Worm (Caenorhabditis elegans): ENCODE measurements around the gene B0457.4.
A peak's percentile ranks its signal among the peaks of the same experiment; 100 is the strongest.

B0457.4 gene

DNA sequence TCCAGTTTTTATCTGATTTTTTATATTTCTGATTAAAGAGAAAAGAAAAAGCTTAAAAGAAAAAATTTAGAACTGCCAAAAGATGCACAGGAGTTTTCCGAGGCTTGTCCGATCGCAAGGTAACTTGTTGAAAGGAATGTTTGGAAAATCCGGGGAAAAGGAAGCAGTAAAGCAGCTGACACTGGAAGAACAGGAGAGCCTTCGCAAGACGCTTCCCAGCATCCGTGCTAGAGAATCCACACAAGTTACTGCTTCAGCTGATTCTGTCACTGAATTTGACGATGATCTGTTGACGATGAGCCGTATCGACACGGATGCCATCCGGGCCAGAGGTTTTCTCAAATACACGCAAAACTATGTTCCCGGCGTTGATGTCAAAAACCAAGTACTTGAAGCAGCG, 17.9 kb upstream of the B0457.4 start, which contains the start of gene mrpl-50 (continued):
- TF ChIP-seq ccch-3 (GFP tag; optimal IDR thresholded peaks at IDR 0.05), result no peak
- TF ChIP-seq mxl-1 (tag; optimal IDR thresholded peaks at IDR 0.05), result no peak
- no peak for TF ChIP-seq atf-7 (tag; optimal IDR thresholded peaks at IDR 0.05)
- TF ChIP-seq ama-1 (optimal IDR thresholded peaks at IDR 0.05), result no peak
- peak in 1 of 2 experiments; percentile 30 for TF ChIP-seq ama-1 (GFP tag; optimal IDR thresholded peaks at IDR 0.05)
- no peak for TF ChIP-seq T07F8.4 (tag; optimal IDR thresholded peaks at IDR 0.05)
- no peak for TF ChIP-seq akir-1 (GFP tag; optimal IDR thresholded peaks at IDR 0.05)
- no peak for TF ChIP-seq C06A6.2 (GFP tag; conservative IDR thresholded peaks at IDR 0.05)
- TF ChIP-seq Y95B8A.8 (GFP tag; IDR thresholded peaks at IDR 0.05), result no peak
- no peak for TF ChIP-seq ztf-22 (GFP tag; optimal IDR thresholded peaks at IDR 0.05)
- TF ChIP-seq unc-130 (GFP tag; optimal IDR thresholded peaks at IDR 0.05), result no peak
- TF ChIP-seq sptf-2 (GFP tag; optimal IDR thresholded peaks at IDR 0.05), result no peak
- TF ChIP-seq die-1 (tag; optimal IDR thresholded peaks at IDR 0.05), result no peak
- no peak for TF ChIP-seq egl-18 (GFP tag; IDR thresholded peaks at IDR 0.05)
- peak; percentile 31 for TF ChIP-seq T26A5.8 (tag; optimal IDR thresholded peaks at IDR 0.05)
- no peak for TF ChIP-seq lsy-27 (tag; optimal IDR thresholded peaks at IDR 0.05; ENCODE audit: borderline replicate concordance, insufficient read depth)
- no peak for TF ChIP-seq snpc-3.4 (tag; optimal IDR thresholded peaks at IDR 0.05)
- TF ChIP-seq madf-3 (GFP tag; IDR thresholded peaks at IDR 0.05), result peak; percentile 71
- no peak for TF ChIP-seq tbp1 (GFP tag; optimal IDR thresholded peaks at IDR 0.05)
- TF ChIP-seq C17E4.6 (GFP tag; IDR thresholded peaks at IDR 0.05), result no peak
- TF ChIP-seq ekl-4 (GFP tag; IDR thresholded peaks at IDR 0.05), result peak; percentile 50
- TF ChIP-seq hsf-1 (GFP tag; IDR thresholded peaks at IDR 0.05), result 0 out of 2 replicates have a peak, but pooled peaks have one; percentile 21
- no peak for TF ChIP-seq F33H1.4 (GFP tag; IDR thresholded peaks at IDR 0.05)
- TF ChIP-seq hlh-12 (tag; optimal IDR thresholded peaks at IDR 0.05), result no peak
- TF ChIP-seq aptf-3 (GFP tag; IDR thresholded peaks at IDR 0.05), result no peak
- TF ChIP-seq F55B11.4 (tag; optimal IDR thresholded peaks at IDR 0.05; ENCODE audit: borderline replicate concordance, insufficient read depth), result no peak
- no peak for TF ChIP-seq madf-8 (GFP tag; conservative IDR thresholded peaks at IDR 0.05)
- no peak for TF ChIP-seq nhr-80 (tag; optimal IDR thresholded peaks at IDR 0.05)
- TF ChIP-seq K11D2.4 (GFP tag; IDR thresholded peaks at IDR 0.05), result no peak
- no peak for TF ChIP-seq B0261.1 (tag; optimal IDR thresholded peaks at IDR 0.05)
- TF ChIP-seq Y67H2A.10 (GFP tag; conservative IDR thresholded peaks at IDR 0.05), result no peak
- TF ChIP-seq cebp-1 (GFP tag; IDR thresholded peaks at IDR 0.05), result no peak
- peak; percentile 20 for TF ChIP-seq cebp-1 (tag; optimal IDR thresholded peaks at IDR 0.05)
- TF ChIP-seq hlh-26 (GFP tag; conservative IDR thresholded peaks at IDR 0.05), result no peak
- no peak for TF ChIP-seq gei-17 (GFP tag; optimal IDR thresholded peaks at IDR 0.05)
- TF ChIP-seq efl-1 (GFP tag; optimal IDR thresholded peaks at IDR 0.05), result no peak
- TF ChIP-seq rec-8 (tag; optimal IDR thresholded peaks at IDR 0.05), result no peak
- TF ChIP-seq F39B2.1 (GFP tag; IDR thresholded peaks at IDR 0.05), result 0 out of 2 replicates have a peak, but pooled peaks have one; percentile 57
- TF ChIP-seq attf-5 (GFP tag; optimal IDR thresholded peaks at IDR 0.05), result no peak
- TF ChIP-seq nhr-90 (tag; optimal IDR thresholded peaks at IDR 0.05), result no peak
- no peak for TF ChIP-seq hrde-1 (tag; optimal IDR thresholded peaks at IDR 0.05; ENCODE audit: borderline replicate concordance)
- TF ChIP-seq cebp-2 (GFP tag; IDR thresholded peaks at IDR 0.05), result no peak
- TF ChIP-seq zfh-2 (GFP tag; conservative IDR thresholded peaks at IDR 0.05), result peak; percentile 29; the same call in 1 of the 2 replicates
- no peak for TF ChIP-seq pha-4 (tag; optimal IDR thresholded peaks at IDR 0.05)
- no peak for TF ChIP-seq egl-44 (GFP tag; IDR thresholded peaks at IDR 0.05)
- TF ChIP-seq F22D6.2 (tag; optimal IDR thresholded peaks at IDR 0.05), result no peak
- TF ChIP-seq dox-1 (GFP tag; IDR thresholded peaks at IDR 0.05), result no peak
- TF ChIP-seq F37B4.10 (GFP tag; IDR thresholded peaks at IDR 0.05), result no peak
- peak; percentile 33 for TF ChIP-seq snpc-1.1 (tag; optimal IDR thresholded peaks at IDR 0.05; ENCODE audit: insufficient read depth)
